Fruit fly (Drosophila melanogaster): ENCODE results near the gene Pldn.

Pldn gene

dm6 chr3L:11720780-11721179 lies 29.6 kb upstream of the Pldn start, which contains the start of gene Bmcp (continued):
- no peak for TF ChIP-seq CG9817 (tag; optimal IDR thresholded peaks at IDR 0.05)
- TF ChIP-seq pzg (GFP tag; optimal IDR thresholded peaks at IDR 0.05) = peak; percentile 65
- TF ChIP-seq unc-4 (GFP tag; IDR thresholded peaks at IDR 0.05; ENCODE audit: partially characterized antibody) = peak; percentile 37; the same call in 1 of the 2 replicates
- no peak for TF ChIP-seq Kr (GFP tag; optimal IDR thresholded peaks at IDR 0.05)
- TF ChIP-seq Hr3 (GFP tag; optimal IDR thresholded peaks at IDR 0.05) = no peak
- peak; percentile 24 for TF ChIP-seq Lhr (GFP tag; optimal IDR thresholded peaks at IDR 0.05)
- TF ChIP-seq CG17912 (GFP tag; optimal IDR thresholded peaks at IDR 0.05) = peak; percentile 21
- TF ChIP-seq Awh (GFP tag; IDR thresholded peaks at IDR 0.05) = no peak
- peak; percentile 94 for TF ChIP-seq stwl (tag; optimal IDR thresholded peaks at IDR 0.05)
- TF ChIP-seq NC2α (GFP tag; optimal IDR thresholded peaks at IDR 0.05) = no peak
- 0 out of 4 replicates have a peak, but pooled peaks have one; percentile 13 for TF ChIP-seq chinmo (GFP tag; IDR thresholded peaks at IDR 0.05; ENCODE audit: partially characterized antibody)
- TF ChIP-seq Nf-YC (tag; optimal IDR thresholded peaks at IDR 0.05) = no peak
- TF ChIP-seq CG4617 (GFP tag; optimal IDR thresholded peaks at IDR 0.05; ENCODE audit: borderline replicate concordance) = peak; percentile 42
- TF ChIP-seq vvl (GFP tag; IDR thresholded peaks at IDR 0.05) = peak; percentile 26; the same call in 1 of the 2 replicates
- peak; percentile 49 for TF ChIP-seq MESR4 (GFP tag; optimal IDR thresholded peaks at IDR 0.05)
- TF ChIP-seq Ets65A (GFP tag) = no peak
- TF ChIP-seq hb (GFP tag; IDR thresholded peaks at IDR 0.05; ENCODE audit: partially characterized antibody) = no peak
- 0 out of 2 replicates have a peak, but pooled peaks have one; percentile 25 for TF ChIP-seq CG17328 (GFP tag; IDR thresholded peaks at IDR 0.05)
- TF ChIP-seq CG2120 (GFP tag; optimal IDR thresholded peaks at IDR 0.05) = no peak
- TF ChIP-seq CG17829 (tag; optimal IDR thresholded peaks at IDR 0.05) = no peak
- TF ChIP-seq NfI (GFP tag; optimal IDR thresholded peaks at IDR 0.05) = peak; percentile 51
- 0 out of 2 replicates have a peak, but pooled peaks have one; percentile 30 for TF ChIP-seq sna (GFP tag; IDR thresholded peaks at IDR 0.05; ENCODE audit: partially characterized antibody)
- no peak for TF ChIP-seq z (GFP tag; IDR thresholded peaks at IDR 0.05)
- no peak for TF ChIP-seq CG17385 (GFP tag; optimal IDR thresholded peaks at IDR 0.05)
- no peak for TF ChIP-seq sens-2 (GFP tag; IDR thresholded peaks at IDR 0.05)
- peak; percentile 29 for TF ChIP-seq CG2116 (GFP tag; optimal IDR thresholded peaks at IDR 0.05)
- TF ChIP-seq ftz-f1 (GFP tag; optimal IDR thresholded peaks at IDR 0.05) = no peak
- no peak for TF ChIP-seq kay (GFP tag; optimal IDR thresholded peaks at IDR 0.05)
- TF ChIP-seq CG4820 (GFP tag; optimal IDR thresholded peaks at IDR 0.05) = no peak
- TF ChIP-seq CG8290 (GFP tag; optimal IDR thresholded peaks at IDR 0.05) = no peak
- peak in 1 of 2 experiments; percentile 28 for TF ChIP-seq CG8290 (tag; optimal IDR thresholded peaks at IDR 0.05)
- no peak for TF ChIP-seq lov (optimal IDR thresholded peaks at IDR 0.05)
- TF ChIP-seq lov (GFP tag; IDR thresholded peaks at IDR 0.05) = 0 out of 3 replicates have a peak, but pooled peaks have one; percentile 63
- TF ChIP-seq stc (GFP tag; IDR thresholded peaks at IDR 0.05) = no peak
- TF ChIP-seq dm (GFP tag; optimal IDR thresholded peaks at IDR 0.05) = no peak
- TF ChIP-seq D19B (GFP tag; optimal IDR thresholded peaks at IDR 0.05) = no peak
- TF ChIP-seq gfzf (GFP tag; optimal IDR thresholded peaks at IDR 0.05) = peak; percentile 88
- peak; percentile 26 for TF ChIP-seq BEAF-32 (GFP tag; optimal IDR thresholded peaks at IDR 0.05)
- TF ChIP-seq CG18599 (GFP tag; optimal IDR thresholded peaks at IDR 0.05) = peak; percentile 7
- TF ChIP-seq CG15269 (tag; optimal IDR thresholded peaks at IDR 0.05) = peak; percentile 12
- no peak for TF ChIP-seq onecut (GFP tag; IDR thresholded peaks at IDR 0.05)
- TF ChIP-seq mld (GFP tag; IDR thresholded peaks at IDR 0.05; ENCODE audit: partially characterized antibody) = no peak
- no peak for TF ChIP-seq danr (GFP tag; IDR thresholded peaks at IDR 0.05)
- TF ChIP-seq amos (GFP tag; IDR thresholded peaks at IDR 0.05; ENCODE audit: partially characterized antibody) = 0 out of 2 replicates have a peak, but pooled peaks have one; percentile 7
- TF ChIP-seq Med (GFP tag) = peak; percentile 71
- peak; percentile 96 for TF ChIP-seq kah (GFP tag; optimal IDR thresholded peaks at IDR 0.05)
- TF ChIP-seq CG9797 (GFP tag; optimal IDR thresholded peaks at IDR 0.05) = peak; percentile 79
- TF ChIP-seq CG3163 (GFP tag; optimal IDR thresholded peaks at IDR 0.05) = no peak
- peak; percentile 46 for TF ChIP-seq CG1603 (tag; optimal IDR thresholded peaks at IDR 0.05)
- peak; percentile 48; the same call in 1 of the 2 replicates for TF ChIP-seq CG13287 (GFP tag; IDR thresholded peaks at IDR 0.05; ENCODE audit: partially characterized antibody)

All from whole organism, embryonic.